Worm (Caenorhabditis elegans): ENCODE measurements around the gene pes-5.

Gene pes-5

ce11 chrII:11874674-11875198, 44.9 kb upstream of the pes-5 start, which contains the start of the genes npp-3 and top-2 (continued):
- no peak for TF ChIP-seq mxl-2 (GFP tag; conservative IDR thresholded peaks at IDR 0.05)
- no peak for TF ChIP-seq zag-1 (tag; optimal IDR thresholded peaks at IDR 0.05)
- TF ChIP-seq D1046.2 (GFP tag; IDR thresholded peaks at IDR 0.05): peak; percentile 100
- TF ChIP-seq aha-1 (tag): peak; percentile 93
- TF ChIP-seq jun-1 (tag; optimal IDR thresholded peaks at IDR 0.05): peak; percentile 75
- no peak for TF ChIP-seq snpc-4 (tag; optimal IDR thresholded peaks at IDR 0.05)
- peak; percentile 47 for TF ChIP-seq R02D3.7 (tag; optimal IDR thresholded peaks at IDR 0.05)
- TF ChIP-seq F26F4.8 (GFP tag; conservative IDR thresholded peaks at IDR 0.05): no peak
- TF ChIP-seq mdl-1 (tag; optimal IDR thresholded peaks at IDR 0.05): peak in 1 of 2 experiments; percentile 77
- TF ChIP-seq lin-13 (GFP tag; optimal IDR thresholded peaks at IDR 0.05): peak; percentile 93
- TF ChIP-seq rbr-2 (tag; optimal IDR thresholded peaks at IDR 0.05): peak; percentile 95
- no peak for TF ChIP-seq skn-1 (tag; optimal IDR thresholded peaks at IDR 0.05)
- peak; percentile 84 for TF ChIP-seq mdt-29 (GFP tag; IDR thresholded peaks at IDR 0.05)
- TF ChIP-seq duxl-1 (tag; optimal IDR thresholded peaks at IDR 0.05; ENCODE audit: poor library complexity): peak; percentile 85
- TF ChIP-seq pqm-1 (tag; optimal IDR thresholded peaks at IDR 0.05): no peak
- TF ChIP-seq snpc-1.2 (GFP tag; IDR thresholded peaks at IDR 0.05): peak; percentile 72
- TF ChIP-seq zfp-3 (GFP tag; conservative IDR thresholded peaks at IDR 0.05): peak; percentile 46; the same call in 1 of the 2 replicates
- TF ChIP-seq nhr-237 (tag; optimal IDR thresholded peaks at IDR 0.05): no peak
- peak; percentile 83 for TF ChIP-seq spr-1 (tag; optimal IDR thresholded peaks at IDR 0.05)
- 0 out of 2 replicates have a peak, but pooled peaks have one; percentile 52 for TF ChIP-seq egl-43 (GFP tag; IDR thresholded peaks at IDR 0.05)
- TF ChIP-seq Y75B8A.6 (GFP tag; IDR thresholded peaks at IDR 0.05): no peak
- no peak; the same call in 1 of the 2 replicates for TF ChIP-seq pha-4 (GFP tag; IDR thresholded peaks at IDR 0.05)
- TF ChIP-seq pha-4 (tag; optimal IDR thresholded peaks at IDR 0.05): peak; percentile 35
- TF ChIP-seq nhr-42 (GFP tag; IDR thresholded peaks at IDR 0.05): peak; percentile 74; the same call in 1 of the 2 replicates
- TF ChIP-seq ama-1 (optimal IDR thresholded peaks at IDR 0.05): peak; percentile 78
- no peak for TF ChIP-seq egl-27 (tag; optimal IDR thresholded peaks at IDR 0.05)
- peak; percentile 86 for TF ChIP-seq nhr-102 (tag; optimal IDR thresholded peaks at IDR 0.05)
- TF ChIP-seq madf-9 (GFP tag; conservative IDR thresholded peaks at IDR 0.05): peak; percentile 53; the same call in 1 of the 2 replicates
- TF ChIP-seq hif-1 (tag; optimal IDR thresholded peaks at IDR 0.05): peak; percentile 41 to 87
- TF ChIP-seq nhr-28 (tag; optimal IDR thresholded peaks at IDR 0.05): peak; percentile 73
- TF ChIP-seq daf-19 (GFP tag; conservative IDR thresholded peaks at IDR 0.05): no peak
- peak; percentile 87 for TF ChIP-seq nhr-25 (tag; optimal IDR thresholded peaks at IDR 0.05; ENCODE audit: borderline replicate concordance, insufficient read depth)
- no peak for TF ChIP-seq daf-12 (tag; optimal IDR thresholded peaks at IDR 0.05)
- no peak for TF ChIP-seq zip-11 (GFP tag; IDR thresholded peaks at IDR 0.05)
- no peak for TF ChIP-seq daf-8 (GFP tag; IDR thresholded peaks at IDR 0.05)
- TF ChIP-seq Y5F2A.4 (GFP tag; optimal IDR thresholded peaks at IDR 0.05): no peak
- peak; percentile 93 for TF ChIP-seq lin-38 (GFP tag; IDR thresholded peaks at IDR 0.05)
- TF ChIP-seq ctbp-1 (GFP tag; IDR thresholded peaks at IDR 0.05): peak; percentile 87
- no peak for TF ChIP-seq lim-7 (GFP tag; IDR thresholded peaks at IDR 0.05)
- TF ChIP-seq sdz-12 (GFP tag; optimal IDR thresholded peaks at IDR 0.05): no peak
- 0 out of 2 replicates have a peak, but pooled peaks have one; percentile 10 for TF ChIP-seq php-3 (GFP tag; IDR thresholded peaks at IDR 0.05)
- peak; percentile 99 for TF ChIP-seq nhr-11 (tag; optimal IDR thresholded peaks at IDR 0.05)
- peak; percentile 57 for TF ChIP-seq lir-3 (tag; optimal IDR thresholded peaks at IDR 0.05)
- peak in 1 of 2 experiments; percentile 99 for TF ChIP-seq unc-62 (GFP tag; optimal IDR thresholded peaks at IDR 0.05 in 1 of 2)
- TF ChIP-seq unc-62 (tag; optimal IDR thresholded peaks at IDR 0.05): no peak
- no peak for TF ChIP-seq cey-2 (tag; optimal IDR thresholded peaks at IDR 0.05; ENCODE audit: borderline replicate concordance, insufficient read depth)
- no peak for TF ChIP-seq lin-29 (GFP tag; IDR thresholded peaks at IDR 0.05)
- peak; percentile 56 for TF ChIP-seq nhr-77 (tag; optimal IDR thresholded peaks at IDR 0.05)
- TF ChIP-seq arid-1 (GFP tag; conservative IDR thresholded peaks at IDR 0.05): peak; percentile 93
- TF ChIP-seq F10B5.3 (tag; optimal IDR thresholded peaks at IDR 0.05): peak; percentile 76
- TF ChIP-seq tag-97 (GFP tag; IDR thresholded peaks at IDR 0.05): no peak
